Fruit fly (Drosophila melanogaster) S2 (cell line): ENCODE results near the gene His3.3A.

Experiments used
- CG8478 ChIP-seq: fragments of >200 bp; optimal IDR thresholded peaks from 2 replicates; lab custom pipeline; 2018
- CTCF ChIP-seq, 2 experiments: fragments of >200 bp; optimal IDR thresholded peaks; 2 replicates each; lab custom pipeline; 2018

DNA sequence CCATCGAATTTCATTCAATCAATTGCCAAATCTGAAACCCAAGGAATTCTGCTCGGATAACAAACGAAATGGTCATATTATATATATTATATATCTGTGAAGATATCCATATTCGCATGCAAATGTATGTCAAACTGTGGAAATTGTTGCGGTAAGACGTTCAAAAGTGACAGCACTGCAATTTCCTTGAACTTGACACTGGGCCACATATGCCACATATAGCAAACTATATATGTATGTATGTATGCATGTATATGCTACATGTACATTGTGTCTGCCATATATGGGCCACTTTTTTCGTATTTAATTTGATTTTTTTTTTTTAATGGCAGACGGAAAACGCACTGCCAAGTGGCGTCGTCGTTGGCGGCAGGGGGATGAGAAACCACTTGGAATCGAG, 34.4 kb upstream of the His3.3A start:
- TF ChIP-seq CTCF (optimal IDR thresholded peaks at IDR 0.05; lab: Kevin White, UChicago) (no peak), CG8478 (no peak)
